Fruit fly (Drosophila melanogaster) whole organism, pupa: ENCODE results near the gene CG15130.

ENCODE experiments used
- CG10348 ChIP-seq: fragments of 200-800 bp; sonication (Bioruptor generic); IDR thresholded peaks from 2 replicates; pipeline ENCODE4 v1.3.6; 2022; ENCODE audit warnings: missing biosample characterization, missing genetic modification characterization
- CG12605 ChIP-seq: fragments of 200-800 bp; sonication (Bioruptor generic); IDR thresholded peaks from 2 replicates; pipeline ENCODE4 v1.3.6; 2022; ENCODE audit warnings: missing biosample characterization, missing genetic modification characterization
- CG13204 ChIP-seq: fragments of 200-800 bp; sonication (Bioruptor generic); optimal IDR thresholded peaks from 2 replicates; lab custom pipeline; 2018; ENCODE audit warnings: missing biosample characterization, mild to moderate bottlenecking, missing genetic modification characterization, moderate library complexity
- CG14655 ChIP-seq: fragments of 200-800 bp; sonication (Bioruptor generic); optimal IDR thresholded peaks from 3 replicates; lab custom pipeline; 2017; ENCODE audit warnings: mild to moderate bottlenecking, missing biosample characterization, missing genetic modification reagents, missing genetic modification characterization
- CG15710 ChIP-seq: fragments of 200-800 bp; sonication (Bioruptor generic); optimal IDR thresholded peaks from 2 replicates; lab custom pipeline; 2018; ENCODE audit warnings: missing biosample characterization, mild to moderate bottlenecking, missing genetic modification characterization, moderate library complexity
- CG17806 ChIP-seq: fragments of 200-800 bp; sonication (Bioruptor generic); optimal IDR thresholded peaks from 2 replicates; lab custom pipeline; 2018; ENCODE audit warnings: missing biosample characterization, mild to moderate bottlenecking, missing genetic modification characterization, moderate library complexity
- CG32121 ChIP-seq: fragments of 200-800 bp; sonication (Bioruptor generic); IDR thresholded peaks from 2 replicates; pipeline ENCODE4 v1.3.6; 2022; ENCODE audit warnings: missing biosample characterization, missing genetic modification characterization
- CG34367 ChIP-seq: fragments of 200-800 bp; sonication (Bioruptor generic); optimal IDR thresholded peaks from 2 replicates; lab custom pipeline; 2018; ENCODE audit warnings: missing biosample characterization, mild to moderate bottlenecking, missing genetic modification characterization
- CG4496 ChIP-seq: fragments of 200-800 bp; sonication (Bioruptor generic); IDR thresholded peaks from 3 replicates; pipeline ENCODE4 v1.3.6; 2022; ENCODE audit warnings: missing biosample characterization, missing genetic modification characterization
- CG8159 ChIP-seq: fragments of 200-800 bp; sonication (Bioruptor generic); optimal IDR thresholded peaks from 3 replicates; lab custom pipeline; 2018; ENCODE audit warnings: missing biosample characterization, mild to moderate bottlenecking, missing genetic modification characterization, moderate library complexity
- CG8301 ChIP-seq: fragments of 200-800 bp; sonication (Bioruptor generic); optimal IDR thresholded peaks from 2 replicates; lab custom pipeline; 2018; ENCODE audit warnings: missing biosample characterization, mild to moderate bottlenecking, missing genetic modification characterization
- CG9948 ChIP-seq: fragments of 200-800 bp; sonication (Bioruptor generic); optimal IDR thresholded peaks from 2 replicates; lab custom pipeline; 2018; ENCODE audit warnings: missing biosample characterization, mild to moderate bottlenecking, missing genetic modification characterization, moderate library complexity
- D1 ChIP-seq: fragments of 200-800 bp; sonication (Bioruptor generic); optimal IDR thresholded peaks from 2 replicates; lab custom pipeline; 2018; ENCODE audit warnings: missing biosample characterization, mild to moderate bottlenecking, missing genetic modification characterization, moderate library complexity
- EcR ChIP-seq: fragments of 200-800 bp; sonication (Bioruptor generic); optimal IDR thresholded peaks from 3 replicates; lab custom pipeline; 2019; ENCODE audit warnings: missing biosample characterization, missing genetic modification characterization, mild to moderate bottlenecking, moderate library complexity, missing genetic modification reagents
- Ets98B ChIP-seq: fragments of 200-800 bp; sonication (Bioruptor generic); IDR thresholded peaks from 2 replicates; pipeline ENCODE4 v1.3.6; 2022; ENCODE audit warnings: missing biosample characterization, missing genetic modification characterization
- Pif1A ChIP-seq: fragments of 200-800 bp; sonication (Bioruptor generic); optimal IDR thresholded peaks from 3 replicates; lab custom pipeline; 2016; ENCODE audit warnings: missing biosample characterization, missing genetic modification characterization
- Pif1B ChIP-seq: fragments of 200-800 bp; sonication (Bioruptor generic); optimal IDR thresholded peaks from 3 replicates; lab custom pipeline; 2016; ENCODE audit warnings: missing biosample characterization, missing genetic modification characterization
- Snoo ChIP-seq: fragments of 200-800 bp; sonication (Bioruptor generic); optimal IDR thresholded peaks from 3 replicates; lab custom pipeline; 2017; ENCODE audit warnings: missing biosample characterization, mild to moderate bottlenecking, missing genetic modification characterization, inconsistent platforms
- fd96Ca ChIP-seq: fragments of 200-800 bp; sonication (Bioruptor generic); IDR thresholded peaks from 3 replicates; pipeline ENCODE4 v1.3.6; 2022; ENCODE audit warnings: missing biosample characterization, missing genetic modification characterization
- gl ChIP-seq: fragments of 200-800 bp; sonication (Bioruptor generic); optimal IDR thresholded peaks from 2 replicates; lab custom pipeline; 2018; ENCODE audit warnings: missing biosample characterization, mild to moderate bottlenecking, missing genetic modification characterization
- rn ChIP-seq: fragments of 200-800 bp; sonication (Bioruptor generic); IDR thresholded peaks from 2 replicates; pipeline ENCODE4 v1.3.6; 2022; ENCODE audit warnings: missing biosample characterization, missing genetic modification characterization

CG15130 gene

dm6 chr2L:20428382-20428755 is 3.9 kb upstream of the CG15130 start:
- TF ChIP-seq CG4496 (GFP tag; lab: Robert Waterston, UW) (no peak), CG9948 (tag; lab: Kevin White, UChicago) (no peak), CG13204 (GFP tag; lab: Kevin White, UChicago) (no peak), Snoo (tag; lab: Kevin White, UChicago) (no peak), Ets98B (GFP tag; lab: Robert Waterston, UW) (no peak), D1 (tag; lab: Kevin White, UChicago) (no peak), CG10348 (GFP tag; lab: Robert Waterston, UW) (no peak), CG17806 (tag; lab: Kevin White, UChicago) (no peak), EcR (no peak), CG32121 (GFP tag; lab: Robert Waterston, UW) (no peak), CG34367 (no peak), fd96Ca (GFP tag; lab: Robert Waterston, UW) (no peak), gl (tag; lab: Kevin White, UChicago) (no peak), Pif1A (GFP tag; lab: Kevin White, UChicago) (no peak), CG12605 (GFP tag; lab: Robert Waterston, UW) (no peak), CG15710 (tag; lab: Kevin White, UChicago) (no peak)
- TF ChIP-seq, all 21 proteins: peak for 0

dm6 chr2L:20427401-20427800 is 2.9 kb upstream of the CG15130 start:
- TF ChIP-seq D1 (tag; lab: Kevin White, UChicago) (peak; percentile 7), CG4496 (GFP tag; lab: Robert Waterston, UW) (no peak)

dm6 chr2L:20425854-20426396 is 1.5 kb upstream of the CG15130 start, which contains the start of gene CG31688:
Gene CG31688 (plus strand): TSS chr2L:20426199.
- no peak for TF ChIP-seq CG9948 (tag; lab: Kevin White, UChicago)
- TF ChIP-seq EcR, result no peak
- no peak for TF ChIP-seq Ets98B (GFP tag; lab: Robert Waterston, UW)
- no peak for TF ChIP-seq D1 (tag; lab: Kevin White, UChicago)

dm6 chr2L:20420035-20420434 is 4.4 kb downstream of the CG15130 start:
- TF ChIP-seq CG10348 (GFP tag; lab: Robert Waterston, UW) (no peak), Pif1A (GFP tag; lab: Kevin White, UChicago) (no peak), CG8301 (tag; lab: Kevin White, UChicago) (no peak), CG34367 (no peak), CG4496 (GFP tag; lab: Robert Waterston, UW) (no peak), Pif1B (GFP tag; lab: Kevin White, UChicago) (no peak), Snoo (tag; lab: Kevin White, UChicago) (no peak), CG8159 (tag; lab: Kevin White, UChicago) (no peak), Ets98B (GFP tag; lab: Robert Waterston, UW) (no peak), CG14655 (GFP tag; lab: Kevin White, UChicago) (no peak), fd96Ca (GFP tag; lab: Robert Waterston, UW) (no peak)

- no peak for TF ChIP-seq CG13204 (GFP tag; lab: Kevin White, UChicago)
- TF ChIP-seq gl (tag; lab: Kevin White, UChicago), result no peak
- TF ChIP-seq D1 (tag; lab: Kevin White, UChicago), result peak; percentile 14
Observed at dm6 chr2L:20417597-20418286, 6.7 kb downstream of the CG15130 start.

dm6 chr2L:20416754-20417563 is 7.5 kb downstream of the CG15130 start, which contains the start of the genes CG10949 and Arpc2:
Gene CG10949 (minus strand): TSS chr2L:20416918.
Gene Arpc2 (plus strand): TSS chr2L:20417057.
- TF ChIP-seq CG9948 (tag; lab: Kevin White, UChicago), result peak; percentile 51
- TF ChIP-seq EcR, result peak; percentile 39
- TF ChIP-seq CG32121 (GFP tag; lab: Robert Waterston, UW), result peak; percentile 32
- peak; percentile 76 for TF ChIP-seq CG13204 (GFP tag; lab: Kevin White, UChicago)
- peak; percentile 56 for TF ChIP-seq CG15710 (tag; lab: Kevin White, UChicago)
- TF ChIP-seq CG34367, result no peak
- no peak for TF ChIP-seq Pif1A (GFP tag; lab: Kevin White, UChicago)
- TF ChIP-seq Ets98B (GFP tag; lab: Robert Waterston, UW), result peak; percentile 18; the same call in 1 of the 2 replicates
- TF ChIP-seq Pif1B (GFP tag; lab: Kevin White, UChicago), result no peak
- no peak for TF ChIP-seq fd96Ca (GFP tag; lab: Robert Waterston, UW)
- TF ChIP-seq D1 (tag; lab: Kevin White, UChicago), result no peak
- TF ChIP-seq CG10348 (GFP tag; lab: Robert Waterston, UW), result no peak
- peak; percentile 48 for TF ChIP-seq CG17806 (tag; lab: Kevin White, UChicago)
- TF ChIP-seq Snoo (tag; lab: Kevin White, UChicago), result peak; percentile 26
- TF ChIP-seq CG14655 (GFP tag; lab: Kevin White, UChicago), result no peak
- TF ChIP-seq gl (tag; lab: Kevin White, UChicago), result no peak
- TF ChIP-seq rn (GFP tag; lab: Robert Waterston, UW), result 0 out of 2 replicates have a peak, but pooled peaks have one; percentile 14
- peak; percentile 56 for TF ChIP-seq CG8159 (tag; lab: Kevin White, UChicago)
- TF ChIP-seq CG4496 (GFP tag; lab: Robert Waterston, UW), result peak; percentile 37; the same call in 1 of the 3 replicates
- 0 out of 2 replicates have a peak, but pooled peaks have one; percentile 14 for TF ChIP-seq CG12605 (GFP tag; lab: Robert Waterston, UW)
- TF ChIP-seq CG8301 (tag; lab: Kevin White, UChicago), result peak; percentile 33
